Worm (Caenorhabditis elegans) whole organism, L1 larva: ENCODE data around the gene glc-3.

Experiments used
- aha-1 ChIP-seq: fragments of 150-350 bp; optimal IDR thresholded peaks from 2 replicates; lab custom pipeline; 2014; ENCODE audit warnings: missing biosample characterization, missing genetic modification characterization
- ceh-82 ChIP-seq, 3 experiments: fragments of 150-350 bp in 1 of 3; sonication (generic microtip) in 2 of 3; optimal IDR thresholded peaks; 2 replicates each; lab custom pipeline; 2014 to 2017; ENCODE audit warnings: missing biosample characterization in 3 of 3, missing genetic modification characterization in 3 of 3
- dpl-1 ChIP-seq, 3 experiments: fragments of 150-350 bp in 2 of 3; sonication (generic microtip) in 1 of 3; optimal IDR thresholded peaks; 2 replicates each; lab custom pipeline; 2014 to 2017; ENCODE audit warnings: missing biosample characterization in 3 of 3, missing genetic modification characterization in 3 of 3, missing genetic modification reagents in 3 of 3
- efl-3 ChIP-seq: fragments of 200-800 bp; sonication (Bioruptor generic); optimal IDR thresholded peaks from 2 replicates; lab custom pipeline; 2018; ENCODE audit warnings: mild to moderate bottlenecking, missing genetic modification characterization, missing compliant biosample characterization
- egl-13 ChIP-seq: sonication (generic microtip); optimal IDR thresholded peaks from 2 replicates; lab custom pipeline; 2016; ENCODE audit warnings: missing genotype, missing genetic modification reagents, missing genetic modification characterization, missing compliant biosample characterization
- grh-1 ChIP-seq: fragments of 200-800 bp; sonication (Bioruptor generic); IDR thresholded peaks from 2 replicates; pipeline ENCODE4 v1.3.6; 2022; ENCODE audit warnings: missing genetic modification reagents, missing genetic modification characterization, missing compliant biosample characterization
- irx-1 ChIP-seq: sonication (generic microtip); optimal IDR thresholded peaks from 2 replicates; lab custom pipeline; 2016; ENCODE audit warnings: missing genetic modification characterization, missing compliant biosample characterization
- lin-14 ChIP-seq: fragments of 200-800 bp; sonication (Bioruptor generic); optimal IDR thresholded peaks from 2 replicates; lab custom pipeline; 2018; ENCODE audit warnings: mild to moderate bottlenecking, missing genetic modification characterization, moderate library complexity, missing compliant biosample characterization
- nhr-237 ChIP-seq: fragments of 150-350 bp; optimal IDR thresholded peaks from 2 replicates; lab custom pipeline; 2014; ENCODE audit warnings: missing biosample characterization, missing genetic modification characterization
- tlp-1 ChIP-seq: fragments of 150-350 bp; optimal IDR thresholded peaks from 2 replicates; lab custom pipeline; 2014; ENCODE audit warnings: missing biosample characterization, missing genetic modification characterization

Gene glc-3

DNA sequence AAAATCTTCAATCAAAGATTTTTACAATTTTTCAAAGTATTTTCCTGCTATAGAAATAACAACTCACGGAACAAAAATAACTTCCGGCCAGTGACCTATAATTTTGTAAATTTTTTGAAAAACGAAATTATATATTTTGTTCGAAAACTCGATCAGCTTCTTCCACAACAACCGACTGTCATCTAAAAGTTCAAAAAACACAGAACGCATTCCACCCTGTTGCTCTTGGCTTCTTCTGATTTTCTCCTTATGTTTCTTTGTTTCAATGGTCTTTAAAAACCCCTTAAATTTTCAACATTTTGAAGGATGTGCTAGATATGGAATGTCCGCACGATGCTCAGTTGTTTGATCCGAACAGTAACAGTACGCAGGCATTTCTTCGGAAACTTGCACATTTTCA, 48.5 kb downstream of the glc-3 start, which contains the start of gene dmsr-7:
Gene dmsr-7 (plus strand): TSS at position 301 of the 400 bp plus-strand sequence.
- TF ChIP-seq egl-13 (tag; lab: Kevin White, UChicago), result no peak
- no peak for TF ChIP-seq dpl-1 (GFP tag; optimal IDR thresholded peaks at IDR 0.05; lab: Kevin White, UChicago)
- no peak for TF ChIP-seq lin-14 (GFP tag; lab: Kevin White, UChicago)
- no peak for TF ChIP-seq nhr-237
- no peak for TF ChIP-seq ceh-82 (tag; optimal IDR thresholded peaks at IDR 0.05; lab: Kevin White, UChicago)
- no peak for TF ChIP-seq tlp-1 (tag; lab: Kevin White, UChicago)
- no peak for TF ChIP-seq aha-1 (tag; lab: Kevin White, UChicago)
- TF ChIP-seq irx-1 (tag; lab: Kevin White, UChicago), result no peak
- no peak for TF ChIP-seq grh-1 (GFP tag; lab: Robert Waterston, UW)

DNA sequence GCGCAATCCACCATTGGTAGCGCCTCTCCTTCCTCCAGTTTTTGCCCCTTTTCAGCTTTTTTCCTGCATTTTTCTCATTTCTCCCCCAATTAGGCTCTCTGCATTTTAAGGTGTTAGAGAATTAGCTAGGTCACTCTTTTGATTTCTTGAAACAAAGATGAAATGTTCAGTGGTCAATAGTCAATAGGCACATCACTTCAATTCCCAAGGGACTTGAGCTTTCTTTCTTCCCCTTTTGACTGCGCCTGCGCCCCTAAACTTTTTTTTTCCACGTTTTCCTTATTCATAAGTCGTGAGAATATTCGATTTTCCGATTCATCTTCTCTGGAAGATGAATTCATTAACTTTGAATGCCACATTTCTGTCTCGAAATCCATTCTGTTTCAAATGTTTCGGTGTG, 49.6 kb downstream of the glc-3 start:
- TF ChIP-seq efl-3 (GFP tag; lab: Kevin White, UChicago), result no peak
- peak; percentile 3 for TF ChIP-seq lin-14 (GFP tag; lab: Kevin White, UChicago)
